ENCODE assay signal across 1 fruit fly cellular context in the genomic region with DNA sequence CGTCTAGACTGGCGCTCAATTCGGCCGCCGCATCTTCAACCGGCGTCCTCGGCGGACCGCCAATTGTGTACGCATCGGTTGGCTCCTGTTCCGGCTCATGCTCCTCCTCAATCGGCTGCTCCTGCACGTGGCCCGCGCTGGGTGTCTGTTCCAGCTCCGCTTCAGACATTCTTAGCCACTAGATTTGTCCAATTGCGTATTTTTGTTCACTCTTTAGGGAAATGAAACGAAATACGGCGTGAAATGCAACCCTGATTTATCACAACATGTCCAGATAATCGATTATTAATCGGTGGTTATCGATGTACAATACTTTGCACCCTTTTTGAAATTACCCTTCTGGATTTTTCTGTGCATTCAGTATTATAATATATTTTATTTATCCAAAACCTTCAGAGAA.
TF ChIP-seq lines count a peak whose summit lies in the region.

TSS of gene mof (minus strand) at position 270 of the 400 bp plus-strand sequence.

TF ChIP-seq in whole organism, embryonic, 481 proteins besides CTCF, POLR2A, EP300 and RAD21 (continued from another document and continues in another):
- TF ChIP-seq dan (GFP tag; IDR thresholded peaks at IDR 0.05; lab: Robert Waterston, UW) (no peak), exex (tag; optimal IDR thresholded peaks at IDR 0.05; lab: Kevin White, UChicago) (no peak), fd102C (GFP tag; optimal IDR thresholded peaks at IDR 0.05; lab: Kevin White, UChicago) (no peak), jumu (GFP tag; optimal IDR thresholded peaks at IDR 0.05; lab: Kevin White, UChicago) (no peak), CG12391 (tag; optimal IDR thresholded peaks at IDR 0.05; lab: Kevin White, UChicago) (no peak), cwo (GFP tag; optimal IDR thresholded peaks at IDR 0.05; lab: Kevin White, UChicago) (no peak), CG18599 (GFP tag; optimal IDR thresholded peaks at IDR 0.05; lab: Kevin White, UChicago) (no peak), CG14860 (GFP tag; IDR thresholded peaks at IDR 0.05; lab: Robert Waterston, UW; ENCODE audit: partially characterized antibody) (peak; percentile 80), cad (GFP tag; optimal IDR thresholded peaks at IDR 0.05; lab: Kevin White, UChicago) (no peak), MESR4 (GFP tag; optimal IDR thresholded peaks at IDR 0.05; lab: Kevin White, UChicago) (peak; percentile 59), CG16863 (GFP tag; optimal IDR thresholded peaks at IDR 0.05; lab: Kevin White, UChicago) (no peak), CG6689 (GFP tag; IDR thresholded peaks at IDR 0.05; lab: Robert Waterston, UW) (0 out of 2 replicates have a peak, but pooled peaks have one; percentile 6), pzg (GFP tag; optimal IDR thresholded peaks at IDR 0.05; lab: Kevin White, UChicago) (peak; percentile 50), CG13296 (GFP tag; optimal IDR thresholded peaks at IDR 0.05; lab: Kevin White, UChicago) (no peak), esg (GFP tag; conservative IDR thresholded peaks at IDR 0.05; lab: Robert Waterston, UW) (no peak), toy (GFP tag; IDR thresholded peaks at IDR 0.05; lab: Robert Waterston, UW) (no peak), CG3838 (GFP tag; optimal IDR thresholded peaks at IDR 0.05; lab: Kevin White, UChicago) (no peak), mam (GFP tag; optimal IDR thresholded peaks at IDR 0.05; lab: Kevin White, UChicago) (no peak), CG15011 (GFP tag; optimal IDR thresholded peaks at IDR 0.05; lab: Kevin White, UChicago) (no peak), br (optimal IDR thresholded peaks at IDR 0.05; lab: Kevin White, UChicago) (no peak), al (GFP tag; IDR thresholded peaks at IDR 0.05; lab: Robert Waterston, UW) (no peak), gt (GFP tag; IDR thresholded peaks at IDR 0.05; lab: Robert Waterston, UW) (no peak), ERR (GFP tag; optimal IDR thresholded peaks at IDR 0.05; lab: Kevin White, UChicago) (no peak), CG17328 (GFP tag; IDR thresholded peaks at IDR 0.05; lab: Robert Waterston, UW) (no peak), odd (GFP tag; optimal IDR thresholded peaks at IDR 0.05; lab: Kevin White, UChicago) (no peak), ro (GFP tag; IDR thresholded peaks at IDR 0.05; lab: Robert Waterston, UW) (no peak), schlank (tag; optimal IDR thresholded peaks at IDR 0.05; lab: Kevin White, UChicago) (no peak), klu (GFP tag; IDR thresholded peaks at IDR 0.05; lab: Robert Waterston, UW) (no peak), CG5180 (GFP tag; optimal IDR thresholded peaks at IDR 0.05; lab: Kevin White, UChicago) (no peak), slbo (GFP tag; IDR thresholded peaks at IDR 0.05; lab: Robert Waterston, UW) (no peak), CG7928 (GFP tag; optimal IDR thresholded peaks at IDR 0.05; lab: Kevin White, UChicago) (peak; percentile 80), slp2 (GFP tag; optimal IDR thresholded peaks at IDR 0.05; lab: Kevin White, UChicago) (no peak), yki (optimal IDR thresholded peaks at IDR 0.05; lab: Kevin White, UChicago) (no peak), CG11696 (GFP tag; IDR thresholded peaks at IDR 0.05; lab: Robert Waterston, UW) (no peak), pros (GFP tag; optimal IDR thresholded peaks at IDR 0.05; lab: Kevin White, UChicago) (no peak), CG15479 (GFP tag; optimal IDR thresholded peaks at IDR 0.05; lab: Kevin White, UChicago) (no peak), CG12236 (GFP tag; optimal IDR thresholded peaks at IDR 0.05; lab: Kevin White, UChicago) (no peak), CG4424 (GFP tag; optimal IDR thresholded peaks at IDR 0.05; lab: Kevin White, UChicago) (no peak), sna (GFP tag; IDR thresholded peaks at IDR 0.05; lab: Robert Waterston, UW; ENCODE audit: partially characterized antibody) (peak; percentile 72), wek (GFP tag; optimal IDR thresholded peaks at IDR 0.05; lab: Kevin White, UChicago) (no peak), Gsc (GFP tag; IDR thresholded peaks at IDR 0.05; lab: Robert Waterston, UW) (no peak), inv (GFP tag; IDR thresholded peaks at IDR 0.05; lab: Robert Waterston, UW; ENCODE audit: partially characterized antibody) (peak; percentile 55), jigr1 (GFP tag; IDR thresholded peaks at IDR 0.05; lab: Robert Waterston, UW) (no peak), fru (optimal IDR thresholded peaks at IDR 0.05; lab: Kevin White, UChicago) (no peak), CG7271 (tag; optimal IDR thresholded peaks at IDR 0.05; lab: Kevin White, UChicago) (no peak), CG16815 (GFP tag; optimal IDR thresholded peaks at IDR 0.05; lab: Kevin White, UChicago) (no peak), CG2875 (GFP tag; optimal IDR thresholded peaks at IDR 0.05; lab: Kevin White, UChicago) (no peak), CG13894 (tag; optimal IDR thresholded peaks at IDR 0.05; lab: Kevin White, UChicago) (no peak), trem (tag; optimal IDR thresholded peaks at IDR 0.05; lab: Kevin White, UChicago) (peak; percentile 18), CG9727 (GFP tag; optimal IDR thresholded peaks at IDR 0.05; lab: Kevin White, UChicago) (no peak), CG32532 (GFP tag; IDR thresholded peaks at IDR 0.05; lab: Robert Waterston, UW) (no peak), Dp (GFP tag; optimal IDR thresholded peaks at IDR 0.05; lab: Kevin White, UChicago) (peak; percentile 78), CG11085 (GFP tag; IDR thresholded peaks at IDR 0.05; lab: Robert Waterston, UW) (no peak), CG18619 (GFP tag; optimal IDR thresholded peaks at IDR 0.05; lab: Kevin White, UChicago) (no peak), MTF-1 (GFP tag; optimal IDR thresholded peaks at IDR 0.05; lab: Kevin White, UChicago; ENCODE audit: borderline replicate concordance) (no peak), Scr (GFP tag; IDR thresholded peaks at IDR 0.05; lab: Robert Waterston, UW; ENCODE audit: partially characterized antibody) (peak; percentile 75), HHEX (GFP tag; optimal IDR thresholded peaks at IDR 0.05; lab: Kevin White, UChicago) (no peak), Sry-δ (GFP tag; optimal IDR thresholded peaks at IDR 0.05; lab: Kevin White, UChicago) (peak; percentile 50), crp (GFP tag; optimal IDR thresholded peaks at IDR 0.05; lab: Kevin White, UChicago) (peak in 1 of 2 experiments; percentile 3), ttk (GFP tag; IDR thresholded peaks at IDR 0.05; lab: Robert Waterston, UW) (no peak), h (optimal IDR thresholded peaks at IDR 0.05; lab: Kevin White, UChicago) (no peak), Elba2 (GFP tag; optimal IDR thresholded peaks at IDR 0.05; lab: Kevin White, UChicago) (peak; percentile 30), CG34422 (GFP tag; IDR thresholded peaks at IDR 0.05; lab: Robert Waterston, UW) (no peak), CG8089 (GFP tag; optimal IDR thresholded peaks at IDR 0.05; lab: Kevin White, UChicago) (no peak), cato (GFP tag; optimal IDR thresholded peaks at IDR 0.05; lab: Kevin White, UChicago; ENCODE audit: borderline replicate concordance) (no peak), CG14965 (GFP tag; optimal IDR thresholded peaks at IDR 0.05; lab: Kevin White, UChicago; ENCODE audit: borderline replicate concordance) (no peak), CG10431 (GFP tag; optimal IDR thresholded peaks at IDR 0.05; lab: Kevin White, UChicago) (no peak), zen (tag; optimal IDR thresholded peaks at IDR 0.05; lab: Kevin White, UChicago) (no peak), CG2202 (tag; optimal IDR thresholded peaks at IDR 0.05; lab: Kevin White, UChicago) (no peak), CG15073 (GFP tag; optimal IDR thresholded peaks at IDR 0.05; lab: Kevin White, UChicago) (no peak), Blimp-1 (GFP tag; optimal IDR thresholded peaks at IDR 0.05; lab: Kevin White, UChicago) (no peak), CG7786 (GFP tag; optimal IDR thresholded peaks at IDR 0.05; lab: Kevin White, UChicago) (no peak), CG5245 (GFP tag; optimal IDR thresholded peaks at IDR 0.05; lab: Kevin White, UChicago) (no peak), C15 (GFP tag; IDR thresholded peaks at IDR 0.05; lab: Robert Waterston, UW) (no peak), org-1 (GFP tag; optimal IDR thresholded peaks at IDR 0.05; lab: Kevin White, UChicago) (no peak), oc (tag; optimal IDR thresholded peaks at IDR 0.05; lab: Kevin White, UChicago) (no peak), CG6854 (GFP tag; optimal IDR thresholded peaks at IDR 0.05; lab: Kevin White, UChicago) (no peak), CG6813 (GFP tag; optimal IDR thresholded peaks at IDR 0.05; lab: Kevin White, UChicago) (no peak), kni (GFP tag; optimal IDR thresholded peaks at IDR 0.05; lab: Kevin White, UChicago) (no peak), Dll (GFP tag; IDR thresholded peaks at IDR 0.05; lab: Robert Waterston, UW; ENCODE audit: partially characterized antibody) (peak; percentile 74), Kr (GFP tag; optimal IDR thresholded peaks at IDR 0.05; lab: Kevin White, UChicago) (no peak), CG12769 (tag; optimal IDR thresholded peaks at IDR 0.05; lab: Kevin White, UChicago) (no peak), psq (GFP tag; optimal IDR thresholded peaks at IDR 0.05; lab: Kevin White, UChicago) (no peak), CG13775 (GFP tag; optimal IDR thresholded peaks at IDR 0.05; lab: Kevin White, UChicago) (no peak), CG12744 (GFP tag; optimal IDR thresholded peaks at IDR 0.05; lab: Kevin White, UChicago) (no peak), dmrt11E (tag; optimal IDR thresholded peaks at IDR 0.05; lab: Kevin White, UChicago) (no peak), ato (GFP tag; IDR thresholded peaks at IDR 0.05; lab: Robert Waterston, UW; ENCODE audit: partially characterized antibody) (peak; percentile 71), Sox100B (GFP tag; optimal IDR thresholded peaks at IDR 0.05; lab: Kevin White, UChicago) (no peak), sim (GFP tag; IDR thresholded peaks at IDR 0.05; lab: Robert Waterston, UW) (no peak), zf30C (GFP tag; optimal IDR thresholded peaks at IDR 0.05; lab: Kevin White, UChicago) (no peak), CG17912 (GFP tag; optimal IDR thresholded peaks at IDR 0.05; lab: Kevin White, UChicago) (no peak), tna (GFP tag; IDR thresholded peaks at IDR 0.05; lab: Robert Waterston, UW; ENCODE audit: partially characterized antibody) (peak; percentile 62), bbx (GFP tag; IDR thresholded peaks at IDR 0.05; lab: Robert Waterston, UW; ENCODE audit: partially characterized antibody) (peak; percentile 85), CG6683 (GFP tag; optimal IDR thresholded peaks at IDR 0.05; lab: Kevin White, UChicago) (no peak), row (GFP tag; IDR thresholded peaks at IDR 0.05; lab: Robert Waterston, UW) (no peak), Mes4 (GFP tag; optimal IDR thresholded peaks at IDR 0.05; lab: Kevin White, UChicago) (no peak), bsh (GFP tag; optimal IDR thresholded peaks at IDR 0.05; lab: Kevin White, UChicago) (no peak), zfh2 (GFP tag; optimal IDR thresholded peaks at IDR 0.05; lab: Kevin White, UChicago) (no peak), D19B (GFP tag; optimal IDR thresholded peaks at IDR 0.05; lab: Kevin White, UChicago) (no peak), tup (GFP tag; optimal IDR thresholded peaks at IDR 0.05; lab: Kevin White, UChicago) (no peak), CG2116 (GFP tag; optimal IDR thresholded peaks at IDR 0.05; lab: Kevin White, UChicago) (peak; percentile 97), nau (GFP tag; optimal IDR thresholded peaks at IDR 0.05; lab: Kevin White, UChicago) (no peak), slou (GFP tag; optimal IDR thresholded peaks at IDR 0.05; lab: Kevin White, UChicago) (no peak), CG12299 (tag; optimal IDR thresholded peaks at IDR 0.05; lab: Kevin White, UChicago) (no peak), run (tag; optimal IDR thresholded peaks at IDR 0.05; lab: Kevin White, UChicago) (no peak), CG30403 (GFP tag; optimal IDR thresholded peaks at IDR 0.05; lab: Kevin White, UChicago) (no peak), pb (GFP tag; optimal IDR thresholded peaks at IDR 0.05; lab: Kevin White, UChicago) (no peak), ewg (GFP tag; optimal IDR thresholded peaks at IDR 0.05; lab: Kevin White, UChicago) (no peak), so (GFP tag; IDR thresholded peaks at IDR 0.05; lab: Robert Waterston, UW) (no peak), hbn (GFP tag; IDR thresholded peaks at IDR 0.05; lab: Robert Waterston, UW; ENCODE audit: partially characterized antibody) (peak; percentile 64), CG3163 (GFP tag; optimal IDR thresholded peaks at IDR 0.05; lab: Kevin White, UChicago) (no peak), Ptx1 (GFP tag; IDR thresholded peaks at IDR 0.05; lab: Robert Waterston, UW) (no peak), maf-S (GFP tag; optimal IDR thresholded peaks at IDR 0.05; lab: Kevin White, UChicago) (no peak), CG34224 (GFP tag; IDR thresholded peaks at IDR 0.05; lab: Robert Waterston, UW; ENCODE audit: partially characterized antibody) (peak; percentile 85), Doc3 (GFP tag; IDR thresholded peaks at IDR 0.05; lab: Robert Waterston, UW; ENCODE audit: partially characterized antibody) (peak; percentile 58), E2f2 (GFP tag; IDR thresholded peaks at IDR 0.05; lab: Robert Waterston, UW) (peak; percentile 88), CG11695 (GFP tag; IDR thresholded peaks at IDR 0.05; lab: Robert Waterston, UW) (no peak), H2.0 (GFP tag; IDR thresholded peaks at IDR 0.05; lab: Robert Waterston, UW) (no peak), Dbx (GFP tag; IDR thresholded peaks at IDR 0.05; lab: Robert Waterston, UW) (no peak), tin (GFP tag; optimal IDR thresholded peaks at IDR 0.05; lab: Kevin White, UChicago) (no peak), eve (GFP tag; optimal IDR thresholded peaks at IDR 0.05; lab: Kevin White, UChicago) (no peak), CG8281 (tag; optimal IDR thresholded peaks at IDR 0.05; lab: Kevin White, UChicago) (no peak), CG12071 (GFP tag; optimal IDR thresholded peaks at IDR 0.05; lab: Kevin White, UChicago) (no peak), ssp (GFP tag; IDR thresholded peaks at IDR 0.05; lab: Robert Waterston, UW) (no peak), MBD-R2 (GFP tag; IDR thresholded peaks at IDR 0.05; lab: Robert Waterston, UW) (peak; percentile 79), CG6175 (GFP tag; IDR thresholded peaks at IDR 0.05; lab: Robert Waterston, UW) (no peak), E2f1 (GFP tag; IDR thresholded peaks at IDR 0.05; lab: Robert Waterston, UW) (no peak), bcd (GFP tag; optimal IDR thresholded peaks at IDR 0.05; lab: Kevin White, UChicago) (no peak), pho (GFP tag; optimal IDR thresholded peaks at IDR 0.05; lab: Kevin White, UChicago) (no peak), H15 (GFP tag; IDR thresholded peaks at IDR 0.05; lab: Robert Waterston, UW) (no peak), onecut (GFP tag; IDR thresholded peaks at IDR 0.05; lab: Robert Waterston, UW) (no peak), CG8944 (GFP tag; optimal IDR thresholded peaks at IDR 0.05; lab: Kevin White, UChicago) (no peak), unpg (GFP tag; optimal IDR thresholded peaks at IDR 0.05; lab: Kevin White, UChicago) (no peak)
